Worm (Caenorhabditis elegans) whole organism, mixed stage, embryonic: ENCODE results near the gene srj-54.

Experiments used
- M03D4.4 ChIP-seq: sonication (generic microtip); optimal IDR thresholded peaks from 2 replicates; lab custom pipeline; 2017; ENCODE audit warnings: mild to moderate bottlenecking, missing genetic modification characterization, missing compliant biosample characterization
- bed-3 ChIP-seq: fragments of 200-800 bp; sonication (Bioruptor generic); optimal IDR thresholded peaks from 3 replicates; lab custom pipeline; 2018; ENCODE audit warnings: mild to moderate bottlenecking, missing genetic modification characterization, moderate library complexity, missing compliant biosample characterization
- blmp-1 ChIP-seq: fragments of 150-350 bp; optimal IDR thresholded peaks from 2 replicates; lab custom pipeline; 2014; ENCODE audit warnings: missing biosample characterization, missing genetic modification characterization
- ceh-39 ChIP-seq: fragments of 150-350 bp; optimal IDR thresholded peaks from 2 replicates; lab custom pipeline; 2014; ENCODE audit warnings: missing biosample characterization, missing genetic modification characterization
- ceh-43 ChIP-seq: fragments of 200-800 bp; sonication (Bioruptor generic); optimal IDR thresholded peaks from 2 replicates; lab custom pipeline; 2018; ENCODE audit warnings: mild to moderate bottlenecking, missing genetic modification characterization, moderate library complexity, missing compliant biosample characterization
- ceh-83 ChIP-seq: fragments of 200-800 bp; sonication (Bioruptor generic); optimal IDR thresholded peaks from 2 replicates; lab custom pipeline; 2018; ENCODE audit warnings: mild to moderate bottlenecking, missing genetic modification characterization, missing compliant biosample characterization
- ces-1 ChIP-seq: fragments of 150-350 bp; optimal IDR thresholded peaks from 2 replicates; lab custom pipeline; 2014; ENCODE audit warnings: missing biosample characterization, missing genetic modification reagents, missing genetic modification characterization
- drap-1 ChIP-seq: fragments of 200-800 bp; sonication (Bioruptor generic); optimal IDR thresholded peaks from 3 replicates; lab custom pipeline; 2018; ENCODE audit warnings: mild to moderate bottlenecking, missing genetic modification characterization, missing compliant biosample characterization
- flh-1 ChIP-seq: fragments of 200-800 bp; sonication (Bioruptor generic); optimal IDR thresholded peaks from 2 replicates; lab custom pipeline; 2018; ENCODE audit warnings: mild to moderate bottlenecking, missing genetic modification characterization, moderate library complexity, missing compliant biosample characterization
- ham-2 ChIP-seq: fragments of 200-800 bp; sonication (Bioruptor generic); optimal IDR thresholded peaks from 2 replicates; lab custom pipeline; 2018; ENCODE audit warnings: mild to moderate bottlenecking, missing genetic modification characterization, missing compliant biosample characterization
- hlh-1 ChIP-seq: fragments of 150-350 bp; optimal IDR thresholded peaks from 2 replicates; lab custom pipeline; 2014; ENCODE audit warnings: missing biosample characterization, missing genetic modification reagents, missing genetic modification characterization
- lin-13 ChIP-seq: fragments of 150-350 bp; optimal IDR thresholded peaks from 2 replicates; lab custom pipeline; 2014; ENCODE audit warnings: missing biosample characterization, missing genetic modification characterization
- lin-32 ChIP-seq: fragments of 200-800 bp; sonication (Bioruptor generic); optimal IDR thresholded peaks from 2 replicates; lab custom pipeline; 2018; ENCODE audit warnings: mild to moderate bottlenecking, missing genetic modification characterization, missing compliant biosample characterization
- lsy-2 ChIP-seq: fragments of 150-350 bp; optimal IDR thresholded peaks from 2 replicates; lab custom pipeline; 2014; ENCODE audit warnings: missing biosample characterization, missing genetic modification characterization
- mab-5 ChIP-seq: fragments of 150-350 bp; optimal IDR thresholded peaks from 2 replicates; lab custom pipeline; 2014; ENCODE audit warnings: missing biosample characterization, missing genetic modification characterization
- mls-2 ChIP-seq: sonication (generic microtip); optimal IDR thresholded peaks from 2 replicates; lab custom pipeline; 2016; ENCODE audit warnings: mild to moderate bottlenecking, missing genetic modification characterization, moderate library complexity, missing compliant biosample characterization
- nhr-12 ChIP-seq: fragments of 150-350 bp; optimal IDR thresholded peaks from 2 replicates; lab custom pipeline; 2014; ENCODE audit warnings: missing biosample characterization, missing genetic modification characterization
- nhr-2 ChIP-seq: fragments of 150-350 bp; optimal IDR thresholded peaks from 2 replicates; lab custom pipeline; 2014; ENCODE audit warnings: missing biosample characterization, missing genetic modification characterization
- nhr-28 ChIP-seq: fragments of 150-350 bp; optimal IDR thresholded peaks from 2 replicates; lab custom pipeline; 2014; ENCODE audit warnings: missing biosample characterization, missing genetic modification characterization
- nhr-76 ChIP-seq: sonication (generic microtip); optimal IDR thresholded peaks from 2 replicates; lab custom pipeline; 2017; ENCODE audit warnings: missing biosample characterization, missing genetic modification characterization
- pha-4 ChIP-seq: fragments of 150-350 bp; optimal IDR thresholded peaks from 2 replicates; lab custom pipeline; 2018; ENCODE audit warnings: missing biosample characterization, missing genetic modification reagents, missing genetic modification characterization
- sem-2 ChIP-seq: fragments of 200-800 bp; sonication (Bioruptor generic); optimal IDR thresholded peaks from 2 replicates; lab custom pipeline; 2018; ENCODE audit warnings: mild to moderate bottlenecking, missing genetic modification characterization, missing compliant biosample characterization
- snpc-4 ChIP-seq: fragments of 150-350 bp; optimal IDR thresholded peaks from 2 replicates; lab custom pipeline; 2014; ENCODE audit warnings: missing biosample characterization, missing genetic modification characterization
- sptf-1 ChIP-seq: sonication (generic microtip); optimal IDR thresholded peaks from 2 replicates; lab custom pipeline; 2017; ENCODE audit warnings: mild to moderate bottlenecking, missing genetic modification characterization, moderate library complexity, missing compliant biosample characterization
- tbx-8 ChIP-seq: fragments of 200-800 bp; sonication (Bioruptor generic); optimal IDR thresholded peaks from 2 replicates; lab custom pipeline; 2018; ENCODE audit warnings: mild to moderate bottlenecking, missing genetic modification characterization, moderate library complexity, missing compliant biosample characterization
- unc-120 ChIP-seq: sonication (generic microtip); optimal IDR thresholded peaks from 2 replicates; lab custom pipeline; 2017; ENCODE audit warnings: missing genetic modification characterization, missing compliant biosample characterization; ENCODE audit not compliant: poor library complexity, severe bottlenecking
- unc-39 ChIP-seq: fragments of 150-350 bp; optimal IDR thresholded peaks from 2 replicates; lab custom pipeline; 2014; ENCODE audit warnings: missing biosample characterization, missing genetic modification characterization
- ztf-11 ChIP-seq: fragments of 150-350 bp; optimal IDR thresholded peaks from 2 replicates; lab custom pipeline; 2014; ENCODE audit warnings: missing biosample characterization, missing genetic modification characterization

Gene srj-54

ce11 chrV:2848290-2848937, 11.2 kb downstream of the srj-54 start, which contains the start of gene srj-49:
srj-49 (minus strand) TSS chrV:2848340.
- no peak for TF ChIP-seq bed-3
- TF ChIP-seq unc-39 (tag; lab: Kevin White, UChicago): no peak
- no peak for TF ChIP-seq lin-32 (GFP tag; lab: Kevin White, UChicago)
- no peak for TF ChIP-seq nhr-76
- no peak for TF ChIP-seq ham-2 (GFP tag; lab: Kevin White, UChicago)
- no peak for TF ChIP-seq flh-1 (GFP tag; lab: Kevin White, UChicago)
- TF ChIP-seq nhr-28: no peak
- no peak for TF ChIP-seq ztf-11 (tag; lab: Kevin White, UChicago)
- no peak for TF ChIP-seq mls-2 (tag; lab: Kevin White, UChicago)
- TF ChIP-seq lsy-2: no peak
- no peak for TF ChIP-seq lin-13 (tag; lab: Kevin White, UChicago)
- no peak for TF ChIP-seq tbx-8 (GFP tag; lab: Kevin White, UChicago)
- no peak for TF ChIP-seq nhr-12

ce11 chrV:2845771-2846170, 13.9 kb downstream of the srj-54 start, which contains the start of gene srj-44:
srj-44 (minus strand) TSS chrV:2845871.
- no peak for TF ChIP-seq nhr-12
- no peak for TF ChIP-seq mab-5 (tag; lab: Kevin White, UChicago)
- no peak for TF ChIP-seq tbx-8 (GFP tag; lab: Kevin White, UChicago)
- TF ChIP-seq hlh-1 (tag; lab: Kevin White, UChicago): no peak
- TF ChIP-seq ztf-11 (tag; lab: Kevin White, UChicago): no peak
- no peak for TF ChIP-seq snpc-4
- TF ChIP-seq M03D4.4 (tag; lab: Kevin White, UChicago): no peak
- TF ChIP-seq unc-39 (tag; lab: Kevin White, UChicago): no peak
- TF ChIP-seq, all 35 proteins: peak for 0

ce11 chrV:2836501-2836900, 23.1 kb downstream of the srj-54 start, which contains the start of gene srj-45:
srj-45 (minus strand) TSS chrV:2836601.
- TF ChIP-seq ztf-11 (tag; lab: Kevin White, UChicago) (no peak), nhr-12 (no peak), sptf-1 (no peak), sem-2 (GFP tag; lab: Kevin White, UChicago) (no peak), ham-2 (GFP tag; lab: Kevin White, UChicago) (no peak), snpc-4 (no peak), nhr-28 (no peak), flh-1 (GFP tag; lab: Kevin White, UChicago) (no peak), ceh-39 (tag; lab: Kevin White, UChicago) (no peak), ceh-83 (GFP tag; lab: Kevin White, UChicago) (no peak), ces-1 (GFP tag; lab: Kevin White, UChicago) (no peak), drap-1 (GFP tag; lab: Kevin White, UChicago) (no peak), pha-4 (tag; lab: Kevin White, UChicago) (no peak), lin-32 (GFP tag; lab: Kevin White, UChicago) (no peak), unc-39 (tag; lab: Kevin White, UChicago) (no peak), hlh-1 (tag; lab: Kevin White, UChicago) (no peak), blmp-1 (tag; lab: Kevin White, UChicago) (no peak), M03D4.4 (tag; lab: Kevin White, UChicago) (no peak), unc-120 (tag; lab: Kevin White, UChicago) (no peak), lsy-2 (no peak)

- TF ChIP-seq lin-32 (GFP tag; lab: Kevin White, UChicago): no peak
Observed at ce11 chrV:2832666-2833065, 27.0 kb downstream of the srj-54 start, which contains the start of gene srj-50. srj-50 (plus strand) TSS chrV:2832966.

ce11 chrV:2830817-2831216, 28.8 kb downstream of the srj-54 start, which contains the start of gene srw-2:
srw-2 (plus strand) TSS chrV:2830878.
- TF ChIP-seq snpc-4 (no peak), nhr-2 (tag; lab: Kevin White, UChicago) (no peak), lsy-2 (no peak), nhr-28 (no peak), tbx-8 (GFP tag; lab: Kevin White, UChicago) (no peak), blmp-1 (tag; lab: Kevin White, UChicago) (no peak), ceh-43 (GFP tag; lab: Kevin White, UChicago) (no peak), lin-13 (tag; lab: Kevin White, UChicago) (no peak), unc-120 (tag; lab: Kevin White, UChicago) (no peak), bed-3 (no peak), mls-2 (tag; lab: Kevin White, UChicago) (no peak), sptf-1 (no peak), nhr-76 (no peak), lin-32 (GFP tag; lab: Kevin White, UChicago) (no peak), ham-2 (GFP tag; lab: Kevin White, UChicago) (no peak), ces-1 (GFP tag; lab: Kevin White, UChicago) (no peak), hlh-1 (tag; lab: Kevin White, UChicago) (no peak), ceh-39 (tag; lab: Kevin White, UChicago) (no peak), drap-1 (GFP tag; lab: Kevin White, UChicago) (no peak)
